Worm (Caenorhabditis elegans): Measurements from ENCODE around the gene C28H8.5.

- no peak for TF ChIP-seq nhr-237 (tag; optimal IDR thresholded peaks at IDR 0.05)
- TF ChIP-seq nhr-77 (tag; optimal IDR thresholded peaks at IDR 0.05) = no peak
- TF ChIP-seq pax-3 (tag; optimal IDR thresholded peaks at IDR 0.05) = no peak
- no peak for TF ChIP-seq lsy-2 (tag; optimal IDR thresholded peaks at IDR 0.05)
- no peak for TF ChIP-seq elt-3 (tag; optimal IDR thresholded peaks at IDR 0.05)
- TF ChIP-seq jun-1 (tag; optimal IDR thresholded peaks at IDR 0.05) = no peak
- no peak for TF ChIP-seq lin-35 (GFP tag; optimal IDR thresholded peaks at IDR 0.05)
- TF ChIP-seq aly-2 (tag; optimal IDR thresholded peaks at IDR 0.05) = no peak
- TF ChIP-seq efl-1 (optimal IDR thresholded peaks at IDR 0.05) = no peak
- TF ChIP-seq efl-1 (GFP tag; optimal IDR thresholded peaks at IDR 0.05 in 1 of 2) = no peak
- TF ChIP-seq snpc-4 (tag; optimal IDR thresholded peaks at IDR 0.05) = no peak
- TF ChIP-seq nhr-28 (tag; optimal IDR thresholded peaks at IDR 0.05) = no peak
- TF ChIP-seq ztf-11 (tag; optimal IDR thresholded peaks at IDR 0.05) = no peak
These were observed 44.5 kb upstream of the C28H8.5 start for ce11 chrIII:5839598-5839997.

All from whole organism, L1 larva.